Worm (Caenorhabditis elegans): ENCODE measurements around the gene W09C2.10.

The W09C2.10 gene

DNA sequence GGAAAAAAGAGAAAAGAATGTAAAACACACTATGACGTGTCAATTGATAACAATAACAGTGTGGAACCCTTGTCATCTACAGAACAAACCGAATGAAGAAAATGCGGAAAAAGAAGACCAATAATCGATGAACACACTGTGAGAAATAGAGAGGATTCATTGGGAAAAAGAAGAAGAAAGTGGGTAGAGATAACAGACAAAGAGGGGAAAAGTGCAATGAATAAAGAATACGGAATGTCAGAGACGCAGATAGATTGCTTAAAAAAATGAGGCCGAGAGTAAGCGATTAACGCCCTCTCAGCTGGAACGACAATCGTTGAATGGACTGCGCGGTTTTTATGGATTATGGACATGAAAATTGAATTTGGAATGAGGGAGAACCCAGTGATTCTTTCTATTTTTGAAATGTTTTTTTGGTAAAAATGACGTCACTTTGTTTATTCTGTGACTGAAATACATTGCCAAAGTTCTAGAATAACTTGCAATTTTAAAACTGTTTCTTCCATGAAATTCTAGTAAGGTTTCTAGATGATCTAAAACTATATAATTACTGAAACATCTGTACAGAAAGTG, 23.0 kb upstream of the W09C2.10 start, which contains the start of gene amph-1:
Gene amph-1, minus strand, starts transcription at position 85 of the 573 bp plus-strand sequence.
- peak; percentile 45 for TF ChIP-seq rnt-1 (tag; optimal IDR thresholded peaks at IDR 0.05)
- TF ChIP-seq swsn-7 (tag; optimal IDR thresholded peaks at IDR 0.05): peak; percentile 19
- peak; percentile 2 for TF ChIP-seq lir-3 (tag; optimal IDR thresholded peaks at IDR 0.05; ENCODE audit: poor library complexity)
- TF ChIP-seq lin-35 (GFP tag; optimal IDR thresholded peaks at IDR 0.05): peak; percentile 41
- peak; percentile 65 for TF ChIP-seq mep-1 (tag; optimal IDR thresholded peaks at IDR 0.05)
- peak in 1 of 6 experiments; percentile 8 for TF ChIP-seq elt-3 (tag; optimal IDR thresholded peaks at IDR 0.05)
- no peak for TF ChIP-seq aha-1 (tag; optimal IDR thresholded peaks at IDR 0.05)
- TF ChIP-seq lin-14 (GFP tag; optimal IDR thresholded peaks at IDR 0.05): peak; percentile 83
- TF ChIP-seq blmp-1 (tag; optimal IDR thresholded peaks at IDR 0.05): peak; percentile 75
- peak; percentile 20 to 60 for TF ChIP-seq lsy-2 (tag; optimal IDR thresholded peaks at IDR 0.05)
- TF ChIP-seq nhr-85 (tag): peak; percentile 57
- TF ChIP-seq ceh-82 (tag; optimal IDR thresholded peaks at IDR 0.05): peak in 1 of 3 experiments; percentile 1
- TF ChIP-seq egl-27 (tag; optimal IDR thresholded peaks at IDR 0.05): no peak
- no peak for TF ChIP-seq mdl-1 (tag; optimal IDR thresholded peaks at IDR 0.05)
- no peak for TF ChIP-seq irx-1 (tag; optimal IDR thresholded peaks at IDR 0.05)
- no peak for TF ChIP-seq lin-15B (tag; optimal IDR thresholded peaks at IDR 0.05)
- peak; percentile 35 for TF ChIP-seq nhr-20 (tag; optimal IDR thresholded peaks at IDR 0.05)
- peak; percentile 1 for TF ChIP-seq skn-1 (tag; optimal IDR thresholded peaks at IDR 0.05)
- peak; percentile 15 for TF ChIP-seq tbx-2 (tag; optimal IDR thresholded peaks at IDR 0.05)
- TF ChIP-seq Y116A8C.19 (tag; optimal IDR thresholded peaks at IDR 0.05; ENCODE audit: borderline replicate concordance): no peak
- TF ChIP-seq xbp-1 (tag; optimal IDR thresholded peaks at IDR 0.05): no peak
- peak; percentile 58 for TF ChIP-seq snu-23 (GFP tag; optimal IDR thresholded peaks at IDR 0.05)
- TF ChIP-seq efl-1 (optimal IDR thresholded peaks at IDR 0.05): peak; percentile 47 to 62
- TF ChIP-seq efl-1 (GFP tag; optimal IDR thresholded peaks at IDR 0.05 in 1 of 2): no peak
- TF ChIP-seq nhr-19 (GFP tag; conservative IDR thresholded peaks at IDR 0.05): no peak
- TF ChIP-seq dpl-1 (GFP tag; optimal IDR thresholded peaks at IDR 0.05): peak in 2 of 3 experiments; percentile 1 to 19
- no peak for TF ChIP-seq ztf-4 (tag; optimal IDR thresholded peaks at IDR 0.05)
- peak; percentile 37 for TF ChIP-seq nhr-71 (tag; optimal IDR thresholded peaks at IDR 0.05)
- TF ChIP-seq unc-130 (tag; optimal IDR thresholded peaks at IDR 0.05): no peak
- TF ChIP-seq zag-1 (tag; optimal IDR thresholded peaks at IDR 0.05): no peak
- TF ChIP-seq pax-3 (tag; optimal IDR thresholded peaks at IDR 0.05): no peak
- no peak for TF ChIP-seq dsc-1 (tag; optimal IDR thresholded peaks at IDR 0.05)
- peak; percentile 2 for TF ChIP-seq jun-1 (tag; optimal IDR thresholded peaks at IDR 0.05)

DNA sequence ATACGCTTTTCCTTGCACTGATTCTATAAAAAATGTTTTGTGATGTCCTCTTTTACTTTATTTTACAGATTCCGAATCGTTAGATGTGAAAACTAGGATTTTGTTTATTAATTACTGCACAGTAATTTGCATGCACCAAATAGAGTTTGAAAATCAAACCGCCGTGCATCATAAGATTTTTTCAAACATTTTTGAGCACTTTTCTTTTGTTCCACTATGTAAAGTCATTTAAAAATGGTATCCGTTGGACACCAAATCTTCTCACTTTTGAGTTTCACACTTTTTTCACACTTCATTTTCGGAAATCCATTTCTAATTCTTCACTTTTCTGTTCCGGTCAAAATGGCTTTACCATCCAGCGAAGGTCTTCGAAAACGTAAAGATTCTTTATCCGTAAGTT, 18.3 kb upstream of the W09C2.10 start, which contains the start of gene degl-2:
Gene degl-2, plus strand, starts transcription at position 301 of the 400 bp plus-strand sequence.
- TF ChIP-seq hlh-17 (GFP tag; optimal IDR thresholded peaks at IDR 0.05; ENCODE audit: borderline replicate concordance): no peak
- no peak for TF ChIP-seq pqm-1 (tag; optimal IDR thresholded peaks at IDR 0.05)
- TF ChIP-seq sptf-1 (tag; optimal IDR thresholded peaks at IDR 0.05): no peak
- no peak for TF ChIP-seq blmp-1 (tag; optimal IDR thresholded peaks at IDR 0.05)
- TF ChIP-seq fkh-8 (tag; optimal IDR thresholded peaks at IDR 0.05): no peak
- TF ChIP-seq unc-130 (tag; optimal IDR thresholded peaks at IDR 0.05): no peak
- no peak for TF ChIP-seq ztf-11 (tag; optimal IDR thresholded peaks at IDR 0.05)
- no peak for TF ChIP-seq ceh-90 (tag; optimal IDR thresholded peaks at IDR 0.05)
- no peak for TF ChIP-seq mab-9 (GFP tag; IDR thresholded peaks at IDR 0.05)
- no peak for TF ChIP-seq nhr-71 (tag; optimal IDR thresholded peaks at IDR 0.05)
- no peak for TF ChIP-seq egl-27 (tag; optimal IDR thresholded peaks at IDR 0.05)
- no peak for TF ChIP-seq fkh-10 (GFP tag; optimal IDR thresholded peaks at IDR 0.05)
- TF ChIP-seq nhr-20 (tag; optimal IDR thresholded peaks at IDR 0.05): no peak
- no peak for TF ChIP-seq hpl-2 (GFP tag; optimal IDR thresholded peaks at IDR 0.05)
- no peak for TF ChIP-seq lin-14 (GFP tag; optimal IDR thresholded peaks at IDR 0.05)
- TF ChIP-seq nhr-47 (tag; optimal IDR thresholded peaks at IDR 0.05): no peak
- TF ChIP-seq rnt-1 (tag; optimal IDR thresholded peaks at IDR 0.05): no peak
- no peak for TF ChIP-seq unc-98 (GFP tag; IDR thresholded peaks at IDR 0.05)
- no peak for TF ChIP-seq nhr-90 (tag; optimal IDR thresholded peaks at IDR 0.05; ENCODE audit: poor library complexity)

Data from whole organism, L1 larva.